Worm (Caenorhabditis elegans) whole organism, L4 larva: ENCODE measurements around the gene gst-27.

Experiments
- F44E2.7 ChIP-seq: fragments of 200-800 bp; sonication (Bioruptor generic); IDR thresholded peaks from 2 replicates; pipeline ENCODE4 v2.1.2; 2022; ENCODE audit warnings: missing genetic modification characterization, missing compliant biosample characterization
- R02D3.7 ChIP-seq: fragments of 150-350 bp; sonication (generic microtip); optimal IDR thresholded peaks from 3 replicates; lab custom pipeline; 2014; ENCODE audit warnings: missing biosample characterization, missing genetic modification characterization
- Y105C5A.15 ChIP-seq: fragments of 200-800 bp; sonication (Bioruptor generic); IDR thresholded peaks from 2 replicates; pipeline ENCODE4 v1.3.6; 2022; ENCODE audit warnings: missing genetic modification characterization, missing compliant biosample characterization
- aha-1 ChIP-seq: fragments of 150-350 bp; peaks from one replicate; lab custom pipeline; 2014; ENCODE audit warnings: missing biosample characterization, missing genetic modification characterization
- aly-2 ChIP-seq: sonication (generic microtip); optimal IDR thresholded peaks from 2 replicates; lab custom pipeline; 2018; ENCODE audit warnings: missing biosample characterization, missing genetic modification characterization
- arid-1 ChIP-seq: fragments of 200-800 bp; sonication (Bioruptor generic); conservative IDR thresholded peaks from 2 replicates; pipeline ENCODE4 v1.3.6; 2022; ENCODE audit warnings: missing genetic modification reagents, missing genetic modification characterization, missing compliant biosample characterization
- attf-4 ChIP-seq: sonication (generic microtip); optimal IDR thresholded peaks from 3 replicates; lab custom pipeline; 2017; ENCODE audit warnings: missing biosample characterization, missing genetic modification characterization
- ceh-32 ChIP-seq: sonication (generic microtip); optimal IDR thresholded peaks from 2 replicates; lab custom pipeline; 2016; ENCODE audit warnings: mild to moderate bottlenecking, missing genetic modification characterization, missing compliant biosample characterization; ENCODE audit not compliant: poor library complexity
- daf-12 ChIP-seq: fragments of 150-350 bp; optimal IDR thresholded peaks from 2 replicates; lab custom pipeline; 2014; ENCODE audit warnings: missing biosample characterization, missing genetic modification reagents, missing genetic modification characterization
- daf-16 ChIP-seq, 3 experiments: sonication (generic microtip); optimal IDR thresholded peaks; 2 replicates each; lab custom pipeline; 2016 to 2017; ENCODE audit warnings: missing genetic modification characterization in 3 of 3, missing genetic modification reagents in 3 of 3, mild to moderate bottlenecking in 2 of 3, missing compliant biosample characterization in 2 of 3, missing biosample characterization in 1 of 3, moderate library complexity in 1 of 3
- dmd-6 ChIP-seq: fragments of 200-800 bp; sonication (Bioruptor generic); IDR thresholded peaks from 2 replicates; pipeline ENCODE4 v1.3.6; 2022; ENCODE audit warnings: missing genetic modification reagents, missing genetic modification characterization, missing compliant biosample characterization
- dmd-9 ChIP-seq: fragments of 200-800 bp; sonication (Bioruptor generic); IDR thresholded peaks from 2 replicates; pipeline ENCODE4 v1.3.6; 2022; ENCODE audit warnings: missing genetic modification reagents, missing genetic modification characterization, missing compliant biosample characterization
- dpl-1 ChIP-seq: fragments of 150-350 bp; optimal IDR thresholded peaks from 2 replicates; lab custom pipeline; 2014; ENCODE audit warnings: missing biosample characterization, missing genetic modification reagents, missing genetic modification characterization
- dve-1 ChIP-seq: sonication (generic microtip); optimal IDR thresholded peaks from 2 replicates; lab custom pipeline; 2017; ENCODE audit warnings: antibody characterized with exemption, mild to moderate bottlenecking, missing genetic modification characterization, missing compliant biosample characterization; ENCODE audit not compliant: insufficient read depth
- fkh-10 ChIP-seq: fragments of 150-350 bp; optimal IDR thresholded peaks from 2 replicates; lab custom pipeline; 2014; ENCODE audit warnings: missing biosample characterization, missing genetic modification reagents, missing genetic modification characterization
- gei-8 ChIP-seq: fragments of 200-800 bp; sonication (Bioruptor generic); optimal IDR thresholded peaks from 2 replicates; lab custom pipeline; 2018; ENCODE audit warnings: mild to moderate bottlenecking, missing genetic modification characterization, missing compliant biosample characterization
- hif-1 ChIP-seq, 2 experiments: sonication (generic microtip); optimal IDR thresholded peaks; 2 replicates each; lab custom pipeline; 2016 to 2017; ENCODE audit warnings: missing compliant biosample characterization in 2 of 2, missing genetic modification characterization in 2 of 2, missing genetic modification reagents in 2 of 2, missing genotype in 2 of 2, mild to moderate bottlenecking in 1 of 2
- hlh-11 ChIP-seq: fragments of 200-800 bp; sonication (Bioruptor generic); optimal IDR thresholded peaks from 2 replicates; lab custom pipeline; 2018; ENCODE audit warnings: mild to moderate bottlenecking, missing genetic modification characterization, missing compliant biosample characterization
- hlh-30 ChIP-seq: sonication (generic microtip); optimal IDR thresholded peaks from 2 replicates; lab custom pipeline; 2017; ENCODE audit warnings: antibody characterized with exemption, mild to moderate bottlenecking, missing genetic modification characterization, missing compliant biosample characterization; ENCODE audit not compliant: insufficient read depth
- lim-7 ChIP-seq: fragments of 200-800 bp; sonication (Bioruptor generic); IDR thresholded peaks from 2 replicates; pipeline ENCODE4 v1.3.6; 2022; ENCODE audit warnings: missing genetic modification characterization, missing compliant biosample characterization
- lin-38 ChIP-seq: fragments of 200-800 bp; sonication (Bioruptor generic); IDR thresholded peaks from 2 replicates; pipeline ENCODE4 v1.3.6; 2022; ENCODE audit warnings: missing genetic modification reagents, missing genetic modification characterization, missing compliant biosample characterization
- lsy-2 ChIP-seq, 2 experiments: fragments of 150-350 bp in 1 of 2; sonication (generic microtip) in 1 of 2; optimal IDR thresholded peaks; 2 replicates each; lab custom pipeline; 2014 to 2017; ENCODE audit warnings: missing biosample characterization in 2 of 2, missing genetic modification characterization in 2 of 2
- mdl-1 ChIP-seq, 2 experiments: fragments of 150-350 bp in 1 of 2; sonication (generic microtip) in 1 of 2; optimal IDR thresholded peaks; 2 replicates each; lab custom pipeline; 2014 to 2017; ENCODE audit warnings: missing biosample characterization in 2 of 2, missing genetic modification characterization in 2 of 2
- nhr-42 ChIP-seq: fragments of 200-800 bp; sonication (Bioruptor generic); IDR thresholded peaks from 2 replicates; pipeline ENCODE4 v1.3.6; 2022; ENCODE audit warnings: missing genetic modification characterization, missing compliant biosample characterization
- nhr-6 ChIP-seq: fragments of 150-350 bp; optimal IDR thresholded peaks from 2 replicates; lab custom pipeline; 2014; ENCODE audit warnings: missing biosample characterization, missing genetic modification characterization
- nhr-76 ChIP-seq: fragments of 150-350 bp; optimal IDR thresholded peaks from 2 replicates; lab custom pipeline; 2014; ENCODE audit warnings: missing biosample characterization, missing genetic modification characterization
- nhr-77 ChIP-seq: fragments of 150-350 bp; optimal IDR thresholded peaks from 2 replicates; lab custom pipeline; 2014; ENCODE audit warnings: missing biosample characterization, missing genetic modification characterization
- php-3 ChIP-seq: fragments of 200-800 bp; sonication (Bioruptor generic); IDR thresholded peaks from 2 replicates; pipeline ENCODE4 v1.3.6; 2022; ENCODE audit warnings: missing genetic modification reagents, missing genetic modification characterization, missing compliant biosample characterization
- pqm-1 ChIP-seq: sonication (generic microtip); optimal IDR thresholded peaks from 2 replicates; lab custom pipeline; 2017; ENCODE audit warnings: missing biosample characterization, missing genetic modification characterization
- rbr-2 ChIP-seq: sonication (generic microtip); optimal IDR thresholded peaks from 2 replicates; lab custom pipeline; 2016; ENCODE audit warnings: missing genotype, missing genetic modification characterization, missing compliant biosample characterization
- saeg-2 ChIP-seq: fragments of 200-800 bp; sonication (Bioruptor generic); IDR thresholded peaks from 2 replicates; pipeline ENCODE4 v1.3.6; 2022; ENCODE audit warnings: missing genetic modification reagents, missing genetic modification characterization, missing compliant biosample characterization
- sdz-12 ChIP-seq: fragments of 200-800 bp; sonication (Bioruptor generic); optimal IDR thresholded peaks from 2 replicates; lab custom pipeline; 2018; ENCODE audit warnings: mild to moderate bottlenecking, missing genetic modification characterization, missing compliant biosample characterization
- spr-3 ChIP-seq: fragments of 200-800 bp; sonication (Bioruptor generic); optimal IDR thresholded peaks from 2 replicates; lab custom pipeline; 2018; ENCODE audit warnings: mild to moderate bottlenecking, missing genetic modification characterization, missing compliant biosample characterization
- tra-1 ChIP-seq: fragments of 200-800 bp; sonication (Bioruptor generic); IDR thresholded peaks from 2 replicates; pipeline ENCODE4 v1.3.6; 2022; ENCODE audit warnings: missing genetic modification reagents, missing genetic modification characterization, missing compliant biosample characterization
- zfp-2 ChIP-seq: sonication (generic microtip); optimal IDR thresholded peaks from 2 replicates; lab custom pipeline; 2016; ENCODE audit warnings: mild to moderate bottlenecking, missing genetic modification characterization, missing compliant biosample characterization
- zip-11 ChIP-seq: fragments of 200-800 bp; sonication (Bioruptor generic); IDR thresholded peaks from 2 replicates; pipeline ENCODE4 v1.3.6; 2022; ENCODE audit warnings: missing genetic modification characterization, missing compliant biosample characterization
- ztf-7 ChIP-seq: fragments of 150-350 bp; optimal IDR thresholded peaks from 2 replicates; lab custom pipeline; 2014; ENCODE audit warnings: missing biosample characterization, missing genetic modification characterization

The gst-27 gene

ce11 chrII:15208874-15209273, 43.3 kb upstream of the gst-27 start:
- no peak for TF ChIP-seq ztf-7 (tag; lab: Kevin White, UChicago)
- no peak for TF ChIP-seq spr-3 (GFP tag; lab: Kevin White, UChicago)
- no peak for TF ChIP-seq sdz-12 (GFP tag; lab: Kevin White, UChicago)
- TF ChIP-seq arid-1 = no peak
- no peak for TF ChIP-seq rbr-2 (tag; lab: Kevin White, UChicago)
- TF ChIP-seq fkh-10 (GFP tag; lab: Kevin White, UChicago) = no peak
- no peak for TF ChIP-seq F44E2.7
- no peak for TF ChIP-seq lim-7 (GFP tag; lab: Robert Waterston, UW)
- TF ChIP-seq mdl-1 (tag; optimal IDR thresholded peaks at IDR 0.05; lab: Kevin White, UChicago) = no peak
- no peak for TF ChIP-seq zip-11
- no peak for TF ChIP-seq zfp-2 (tag; lab: Kevin White, UChicago)
- no peak for TF ChIP-seq daf-12 (tag; lab: Kevin White, UChicago)

- TF ChIP-seq aha-1 (tag; lab: Kevin White, UChicago) (peak; percentile 88), mdl-1 (tag; optimal IDR thresholded peaks at IDR 0.05; lab: Kevin White, UChicago) (no peak), Y105C5A.15 (GFP tag; lab: Robert Waterston, UW) (no peak), R02D3.7 (tag; lab: Kevin White, UChicago) (no peak), nhr-42 (no peak), lsy-2 (tag; optimal IDR thresholded peaks at IDR 0.05; lab: Kevin White, UChicago) (peak in 1 of 2 experiments; percentile 89), lin-38 (peak; percentile 17; the same call in 1 of the 2 replicates), hif-1 (tag; optimal IDR thresholded peaks at IDR 0.05; lab: Kevin White, UChicago) (no peak), dpl-1 (peak; percentile 55), zip-11 (no peak), nhr-77 (peak; percentile 3), nhr-76 (tag; lab: Kevin White, UChicago) (no peak)
Observed at ce11 chrII:15208151-15208550, 42.6 kb upstream of the gst-27 start.

- no peak for TF ChIP-seq aly-2
- no peak for TF ChIP-seq fkh-10 (GFP tag; lab: Kevin White, UChicago)
- TF ChIP-seq attf-4 (tag; lab: Kevin White, UChicago) = no peak
- TF ChIP-seq pqm-1 (tag; lab: Kevin White, UChicago) = peak; percentile 47
- TF ChIP-seq dmd-6 = peak; percentile 21; the same call in 1 of the 2 replicates
- TF ChIP-seq aha-1 (tag; lab: Kevin White, UChicago) = peak; percentile 33
- TF ChIP-seq dve-1 = peak; percentile 34
- no peak for TF ChIP-seq daf-16 (GFP tag; optimal IDR thresholded peaks at IDR 0.05; lab: Kevin White, UChicago)
- TF ChIP-seq daf-16 (tag; optimal IDR thresholded peaks at IDR 0.05; lab: Kevin White, UChicago) = peak; percentile 53
- no peak for TF ChIP-seq php-3 (GFP tag; lab: Robert Waterston, UW)
- TF ChIP-seq hlh-11 = peak; percentile 48
- TF ChIP-seq hlh-30 (tag; lab: Kevin White, UChicago) = peak; percentile 8
- TF ChIP-seq saeg-2 (GFP tag; lab: Robert Waterston, UW) = no peak
- no peak for TF ChIP-seq sdz-12 (GFP tag; lab: Kevin White, UChicago)
- TF ChIP-seq F44E2.7 = no peak
- no peak for TF ChIP-seq gei-8 (GFP tag; lab: Kevin White, UChicago)
- TF ChIP-seq hif-1 (tag; optimal IDR thresholded peaks at IDR 0.05; lab: Kevin White, UChicago) = peak in 1 of 2 experiments; percentile 74
- no peak for TF ChIP-seq dmd-9 (GFP tag; lab: Robert Waterston, UW)
- no peak for TF ChIP-seq nhr-6 (tag; lab: Kevin White, UChicago)
- TF ChIP-seq ceh-32 (tag; lab: Kevin White, UChicago) = no peak
- TF ChIP-seq tra-1 (GFP tag; lab: Robert Waterston, UW) = 0 out of 2 replicates have a peak, but pooled peaks have one; percentile 24
Observed at ce11 chrII:15207562-15207961, 42.0 kb upstream of the gst-27 start.
